Fruit fly (Drosophila melanogaster): ENCODE results near the gene Taf3.

The Taf3 gene

DNA sequence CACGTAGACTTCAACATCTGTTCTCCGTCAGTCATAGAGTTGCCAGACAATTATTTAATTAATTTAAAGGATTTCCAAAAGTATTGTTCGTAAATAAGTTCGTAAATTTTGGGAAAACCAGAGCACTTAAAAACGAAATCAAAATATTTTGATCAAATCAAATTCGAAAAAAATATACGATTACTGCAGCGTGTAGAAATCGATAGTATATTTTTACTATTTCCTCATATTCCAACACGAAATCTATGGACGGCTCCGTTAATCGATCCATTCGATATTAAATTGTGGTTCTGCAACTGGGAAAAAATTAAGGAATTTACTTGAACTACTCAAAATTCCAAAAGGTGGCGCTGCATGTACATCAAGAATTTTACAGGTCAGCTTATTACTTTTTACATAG, 19.8 kb upstream of the Taf3 start (continued):
- TF ChIP-seq Nf-YC (tag; optimal IDR thresholded peaks at IDR 0.05): peak; percentile 52
- TF ChIP-seq tup (GFP tag; optimal IDR thresholded peaks at IDR 0.05): no peak
- peak; percentile 72 for TF ChIP-seq CG1603 (tag; optimal IDR thresholded peaks at IDR 0.05)
- TF ChIP-seq Camta (GFP tag; optimal IDR thresholded peaks at IDR 0.05): peak; percentile 5
- peak; percentile 49 for TF ChIP-seq unpg (GFP tag; optimal IDR thresholded peaks at IDR 0.05)
- peak; percentile 27 for TF ChIP-seq Fer1 (GFP tag; optimal IDR thresholded peaks at IDR 0.05)
- TF ChIP-seq Asciz (GFP tag; optimal IDR thresholded peaks at IDR 0.05): peak; percentile 39
- TF ChIP-seq CG12659 (GFP tag; optimal IDR thresholded peaks at IDR 0.05): peak; percentile 78
- TF ChIP-seq ci (GFP tag; IDR thresholded peaks at IDR 0.05): peak; percentile 56; the same call in 2 of the 3 replicates
- no peak for TF ChIP-seq ranshi (GFP tag; IDR thresholded peaks at IDR 0.05)
- TF ChIP-seq az2 (GFP tag; optimal IDR thresholded peaks at IDR 0.05): peak; percentile 48
- peak; percentile 46 for TF ChIP-seq CG7786 (GFP tag; optimal IDR thresholded peaks at IDR 0.05)
- TF ChIP-seq stwl (tag; optimal IDR thresholded peaks at IDR 0.05): peak; percentile 93
- no peak for TF ChIP-seq dati (GFP tag; IDR thresholded peaks at IDR 0.05)
- TF ChIP-seq Myb (GFP tag; optimal IDR thresholded peaks at IDR 0.05): peak; percentile 79
- TF ChIP-seq CG17829 (tag; optimal IDR thresholded peaks at IDR 0.05): peak; percentile 74
- TF ChIP-seq CG42726 (GFP tag; IDR thresholded peaks at IDR 0.05; ENCODE audit: partially characterized antibody): peak; percentile 95; the same call in 1 of the 2 replicates
- no peak for TF ChIP-seq lmd (GFP tag; IDR thresholded peaks at IDR 0.05)
- no peak for TF ChIP-seq CG4360 (GFP tag; IDR thresholded peaks at IDR 0.05)
- TF ChIP-seq Dbx (GFP tag; IDR thresholded peaks at IDR 0.05): no peak; the same call in 2 of the 3 replicates
- peak; percentile 24 for TF ChIP-seq CG13123 (GFP tag; optimal IDR thresholded peaks at IDR 0.05)
- no peak for TF ChIP-seq CG3407 (GFP tag; optimal IDR thresholded peaks at IDR 0.05)
- TF ChIP-seq CG11398 (GFP tag; optimal IDR thresholded peaks at IDR 0.05): peak; percentile 23
- TF ChIP-seq ash1 (GFP tag; optimal IDR thresholded peaks at IDR 0.05): peak; percentile 43
- TF ChIP-seq ac (GFP tag; optimal IDR thresholded peaks at IDR 0.05): no peak
- peak; percentile 30 for TF ChIP-seq CG4820 (GFP tag; optimal IDR thresholded peaks at IDR 0.05)
- no peak for TF ChIP-seq CG1792 (GFP tag; optimal IDR thresholded peaks at IDR 0.05)
- TF ChIP-seq corto (GFP tag; optimal IDR thresholded peaks at IDR 0.05): no peak
- TF ChIP-seq CG31388 (GFP tag; optimal IDR thresholded peaks at IDR 0.05): no peak
- peak; percentile 64 for TF ChIP-seq CoRest (tag; optimal IDR thresholded peaks at IDR 0.05)
- TF ChIP-seq NFAT (GFP tag; IDR thresholded peaks at IDR 0.05): no peak; the same call in 1 of the 2 replicates
- TF ChIP-seq E2f1 (GFP tag; IDR thresholded peaks at IDR 0.05): no peak
- TF ChIP-seq D (optimal IDR thresholded peaks at IDR 0.05): no peak
- TF ChIP-seq D (GFP tag; optimal IDR thresholded peaks at IDR 0.05): no peak
- TF ChIP-seq grn (GFP tag; optimal IDR thresholded peaks at IDR 0.05): peak; percentile 47
- TF ChIP-seq CG12744 (GFP tag; optimal IDR thresholded peaks at IDR 0.05): no peak
- no peak for TF ChIP-seq H15 (GFP tag; IDR thresholded peaks at IDR 0.05)
- TF ChIP-seq wor (GFP tag; IDR thresholded peaks at IDR 0.05): no peak
- TF ChIP-seq dm (GFP tag; optimal IDR thresholded peaks at IDR 0.05): peak; percentile 51
- no peak for TF ChIP-seq Hr39 (optimal IDR thresholded peaks at IDR 0.05)
- TF ChIP-seq ara (GFP tag; IDR thresholded peaks at IDR 0.05): no peak
- no peak for TF ChIP-seq Neu2 (GFP tag; optimal IDR thresholded peaks at IDR 0.05; ENCODE audit: borderline replicate concordance)
- no peak for TF ChIP-seq Dip2 (GFP tag; IDR thresholded peaks at IDR 0.05)
- peak; percentile 55 for TF ChIP-seq Hsf (GFP tag; optimal IDR thresholded peaks at IDR 0.05)
- TF ChIP-seq toy (GFP tag; IDR thresholded peaks at IDR 0.05): no peak
- TF ChIP-seq Lim3 (GFP tag; IDR thresholded peaks at IDR 0.05): no peak
- TF ChIP-seq tap (tag; optimal IDR thresholded peaks at IDR 0.05): peak; percentile 22
- TF ChIP-seq CG4424 (GFP tag; optimal IDR thresholded peaks at IDR 0.05): peak; percentile 8
- no peak for TF ChIP-seq ftz-f1 (GFP tag; optimal IDR thresholded peaks at IDR 0.05)
- TF ChIP-seq chinmo (GFP tag; IDR thresholded peaks at IDR 0.05; ENCODE audit: partially characterized antibody): peak; percentile 94
- TF ChIP-seq Poxn (GFP tag; IDR thresholded peaks at IDR 0.05): no peak
- TF ChIP-seq Sry-δ (GFP tag; optimal IDR thresholded peaks at IDR 0.05): peak; percentile 88
- no peak for TF ChIP-seq Adf1 (GFP tag; IDR thresholded peaks at IDR 0.05)
